Fruit fly (Drosophila melanogaster) whole organism: ENCODE results near the gene Fum3.

Experiments
- CG8478 ChIP-seq: fragments of >200 bp; optimal IDR thresholded peaks from 2 replicates; lab custom pipeline; 2018; ENCODE audit warnings: inconsistent platforms
- psq ChIP-seq: fragments of >200 bp; optimal IDR thresholded peaks from 2 replicates; lab custom pipeline; 2017

dm6 chr3L:11493090-11493807 is 27.6 kb upstream of the Fum3 start:
- TF ChIP-seq CG8478, result no peak
- TF ChIP-seq psq (lab: Kevin White, UChicago), result no peak
